Worm (Caenorhabditis elegans): ENCODE results near the gene F54H12.8.

The F54H12.8 gene

DNA sequence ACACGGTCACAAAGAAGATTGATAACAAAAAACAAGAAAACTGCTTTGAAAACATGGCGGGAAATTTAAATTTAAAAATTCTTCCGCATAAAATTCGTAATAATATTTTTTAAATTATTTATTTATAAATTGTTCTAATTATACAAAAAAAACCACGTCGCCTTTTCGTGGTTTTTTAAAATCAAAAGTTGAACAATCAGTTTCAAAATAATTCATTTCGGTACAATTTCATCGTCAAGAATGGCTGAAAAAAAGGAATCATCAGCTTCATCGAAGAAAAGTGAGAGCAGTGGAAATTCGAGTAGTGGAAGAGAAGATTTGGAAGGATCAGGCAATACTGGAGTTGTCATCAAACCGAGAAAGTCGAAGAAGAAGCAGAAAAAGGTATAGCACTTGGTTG, at the start of gene F54H12.8, which contains the start of gene F54H12.7:
Gene F54H12.8 (minus strand): TSS at position 101 of the 400 bp plus-strand sequence.
Gene F54H12.7 (plus strand): TSS at position 229 of the 400 bp plus-strand sequence.
- no peak for TF ChIP-seq aly-1 (tag; optimal IDR thresholded peaks at IDR 0.05)
- TF ChIP-seq F13C5.2 (tag; optimal IDR thresholded peaks at IDR 0.05) = no peak
- TF ChIP-seq tbx-11 (GFP tag; IDR thresholded peaks at IDR 0.05) = no peak
- TF ChIP-seq flt-1 (GFP tag; IDR thresholded peaks at IDR 0.05) = no peak
- no peak for TF ChIP-seq sea-1 (GFP tag; conservative IDR thresholded peaks at IDR 0.05)
- no peak for TF ChIP-seq pes-1 (GFP tag; IDR thresholded peaks at IDR 0.05)
- TF ChIP-seq tra-4 (tag; optimal IDR thresholded peaks at IDR 0.05) = no peak
- no peak for TF ChIP-seq scrt-1 (GFP tag; IDR thresholded peaks at IDR 0.05)
- TF ChIP-seq ceh-36 (tag; optimal IDR thresholded peaks at IDR 0.05) = no peak
- TF ChIP-seq hmg-4 (GFP tag; optimal IDR thresholded peaks at IDR 0.05) = no peak
- TF ChIP-seq hnd-1 (tag; optimal IDR thresholded peaks at IDR 0.05) = no peak
- no peak for TF ChIP-seq ets-7 (tag; optimal IDR thresholded peaks at IDR 0.05)
- no peak for TF ChIP-seq B0310.2 (tag; optimal IDR thresholded peaks at IDR 0.05)

DNA sequence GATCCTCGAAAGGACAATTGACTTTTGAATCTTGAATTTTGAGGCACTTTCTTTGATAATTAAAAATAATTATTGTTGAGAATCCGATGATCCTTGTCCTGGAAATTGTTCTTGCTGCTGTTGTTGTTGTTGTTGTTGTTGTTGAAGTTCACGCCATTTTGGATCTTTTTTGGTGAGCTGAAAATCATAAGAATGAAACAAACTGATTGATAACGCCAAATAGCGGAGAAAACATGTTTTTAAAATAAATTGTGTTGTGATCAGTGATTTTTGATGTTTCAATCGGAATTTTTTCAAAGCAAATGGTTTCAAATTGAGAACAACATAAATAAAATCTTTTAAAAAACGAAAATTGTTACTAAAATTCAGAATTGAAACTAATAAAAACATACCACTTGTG, 48.0 kb upstream of the F54H12.8 start:
- TF ChIP-seq sea-1 (GFP tag; conservative IDR thresholded peaks at IDR 0.05) (no peak), tbx-37 (GFP tag; conservative IDR thresholded peaks at IDR 0.05) (no peak), scrt-1 (GFP tag; IDR thresholded peaks at IDR 0.05) (no peak), aly-1 (tag; optimal IDR thresholded peaks at IDR 0.05) (no peak), F13C5.2 (tag; optimal IDR thresholded peaks at IDR 0.05) (no peak), hmbx-1 (tag; optimal IDR thresholded peaks at IDR 0.05) (no peak), pes-1 (GFP tag; IDR thresholded peaks at IDR 0.05) (no peak), ceh-36 (tag; optimal IDR thresholded peaks at IDR 0.05) (no peak), ceh-13 (GFP tag; optimal IDR thresholded peaks at IDR 0.05) (no peak), B0310.2 (tag; optimal IDR thresholded peaks at IDR 0.05) (no peak), ets-7 (tag; optimal IDR thresholded peaks at IDR 0.05) (no peak)

DNA sequence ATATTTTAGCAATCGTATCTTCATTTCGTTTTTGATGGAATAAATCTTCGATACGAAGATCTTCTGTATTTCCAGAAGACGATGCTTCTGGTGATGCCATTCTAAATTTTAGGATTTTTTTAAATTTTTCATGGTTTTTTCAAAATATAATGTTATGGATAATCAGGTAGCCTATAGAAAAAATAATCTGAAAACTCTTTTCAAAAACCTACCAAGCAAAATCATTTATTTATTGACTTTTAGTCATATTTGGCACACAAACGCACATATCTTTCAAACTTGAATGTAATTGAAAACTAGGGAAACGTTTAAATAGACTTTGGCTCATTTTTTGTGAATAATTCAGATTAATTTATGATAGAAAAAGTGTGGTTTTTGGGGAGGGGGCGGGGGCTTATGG, 47.4 kb upstream of the F54H12.8 start, which contains the start of gene F44B9.5:
Gene F44B9.5 (minus strand): TSS at position 101 of the 400 bp plus-strand sequence.
- TF ChIP-seq hnd-1 (tag; optimal IDR thresholded peaks at IDR 0.05) = no peak
- TF ChIP-seq flt-1 (GFP tag; IDR thresholded peaks at IDR 0.05) = no peak
- no peak for TF ChIP-seq ceh-36 (tag; optimal IDR thresholded peaks at IDR 0.05)
- TF ChIP-seq scrt-1 (GFP tag; IDR thresholded peaks at IDR 0.05) = no peak
- TF ChIP-seq B0310.2 (tag; optimal IDR thresholded peaks at IDR 0.05) = no peak
- no peak for TF ChIP-seq ama-1 (optimal IDR thresholded peaks at IDR 0.05)
- TF ChIP-seq hmg-4 (GFP tag; optimal IDR thresholded peaks at IDR 0.05) = no peak
- TF ChIP-seq tbx-11 (GFP tag; IDR thresholded peaks at IDR 0.05) = no peak
- TF ChIP-seq ceh-13 (GFP tag; optimal IDR thresholded peaks at IDR 0.05) = no peak
- no peak for TF ChIP-seq F13C5.2 (tag; optimal IDR thresholded peaks at IDR 0.05)
- no peak for TF ChIP-seq sea-1 (GFP tag; conservative IDR thresholded peaks at IDR 0.05)
- TF ChIP-seq tra-4 (tag; optimal IDR thresholded peaks at IDR 0.05) = no peak
- no peak for TF ChIP-seq hmbx-1 (tag; optimal IDR thresholded peaks at IDR 0.05)
- TF ChIP-seq tbx-37 (GFP tag; conservative IDR thresholded peaks at IDR 0.05) = no peak

DNA sequence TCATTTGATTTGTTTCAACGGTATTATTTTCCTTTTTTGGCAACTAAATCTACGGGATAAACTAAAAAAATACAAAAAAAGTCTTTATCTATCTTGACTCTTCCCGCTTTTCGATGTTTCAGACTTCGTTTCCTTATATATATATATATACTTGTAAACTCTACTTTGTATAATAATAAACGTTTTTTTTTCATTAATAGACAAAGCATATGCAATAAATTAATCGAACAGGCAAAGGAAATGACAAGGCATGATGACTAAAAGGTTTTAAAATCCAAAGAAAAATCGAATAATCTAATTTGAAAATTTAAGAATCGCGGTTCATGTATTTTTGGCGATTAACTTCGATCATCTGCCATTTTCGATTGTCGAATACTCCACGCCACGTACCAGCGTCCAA, 44.6 kb upstream of the F54H12.8 start:
- no peak for TF ChIP-seq hnd-1 (tag; optimal IDR thresholded peaks at IDR 0.05)
- no peak for TF ChIP-seq hmg-4 (GFP tag; optimal IDR thresholded peaks at IDR 0.05)
- no peak for TF ChIP-seq hmbx-1 (tag; optimal IDR thresholded peaks at IDR 0.05)

DNA sequence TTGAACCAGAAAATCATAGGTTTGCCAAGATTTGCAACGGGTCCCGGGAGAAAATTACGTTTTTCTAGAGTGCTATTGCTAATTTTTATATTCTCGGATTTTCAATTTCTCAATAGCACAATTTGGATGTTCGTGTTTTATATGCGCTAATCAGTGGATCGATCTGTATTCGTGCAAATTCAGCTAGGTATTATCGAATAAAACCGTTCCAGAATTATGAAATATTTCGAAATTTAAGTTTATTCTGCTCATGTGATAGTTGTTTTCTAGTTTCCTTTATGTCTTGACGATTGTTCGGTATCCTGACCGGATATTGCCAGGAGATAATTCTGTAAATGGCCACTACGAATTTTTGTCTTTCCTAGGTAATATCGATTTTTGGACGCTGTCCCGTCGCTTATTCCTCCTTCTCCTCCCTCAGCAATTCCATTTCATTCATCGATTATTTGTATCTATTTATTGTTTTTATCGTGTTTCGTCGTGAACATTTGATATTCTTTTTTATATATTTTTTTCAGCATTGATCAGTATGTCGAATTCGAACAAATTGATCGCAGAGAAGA, 41.3 kb upstream of the F54H12.8 start, which contains the start of gene cit-1.2:
Gene cit-1.2 (plus strand): TSS at position 513 of the 563 bp plus-strand sequence.
- TF ChIP-seq F13C5.2 (tag; optimal IDR thresholded peaks at IDR 0.05) (no peak), ets-7 (tag; optimal IDR thresholded peaks at IDR 0.05) (no peak), ceh-36 (tag; optimal IDR thresholded peaks at IDR 0.05) (no peak), pes-1 (GFP tag; IDR thresholded peaks at IDR 0.05) (no peak), hmg-4 (GFP tag; optimal IDR thresholded peaks at IDR 0.05) (no peak)

DNA sequence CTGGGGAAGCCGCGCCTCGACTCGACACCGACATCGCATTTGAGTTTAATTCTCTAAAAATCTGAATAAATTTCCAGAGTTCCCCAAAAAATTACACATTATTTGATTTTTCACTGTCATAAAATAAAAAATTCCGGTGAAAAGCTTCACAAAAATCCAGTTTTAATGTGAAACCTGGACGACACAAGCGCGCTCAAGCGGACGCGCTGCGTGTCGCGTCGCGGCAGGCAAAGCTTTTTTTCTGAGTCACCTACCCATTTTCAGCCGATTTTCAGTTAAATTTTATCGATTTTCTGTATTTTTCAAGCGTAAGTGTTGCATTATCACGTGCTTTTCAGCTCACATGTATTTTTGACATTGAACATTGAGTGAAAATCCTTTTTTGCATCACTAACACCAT, 40.7 kb upstream of the F54H12.8 start, which contains the start of gene cit-1.1:
Gene cit-1.1 (minus strand): TSS at position 53 of the 400 bp plus-strand sequence.
- TF ChIP-seq sea-1 (GFP tag; conservative IDR thresholded peaks at IDR 0.05) (no peak), B0310.2 (tag; optimal IDR thresholded peaks at IDR 0.05) (no peak)

DNA sequence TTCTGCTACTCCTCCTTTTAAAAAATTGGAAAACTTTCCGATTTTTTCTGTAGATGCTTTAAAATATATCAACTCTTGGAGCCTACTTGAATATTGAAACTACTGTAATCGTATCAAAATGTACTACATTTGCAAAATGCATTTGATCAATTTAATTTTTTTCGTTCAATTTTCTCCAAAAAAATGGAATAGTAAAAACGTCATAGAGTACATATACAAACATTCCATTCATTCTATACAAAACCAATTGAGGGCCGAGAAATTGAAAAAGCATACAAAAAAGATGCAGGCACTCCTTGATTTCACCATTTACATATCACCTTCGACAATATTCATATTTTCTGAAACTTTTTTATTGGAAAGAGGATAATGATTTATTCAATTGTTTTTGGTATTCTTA, 35.1 kb upstream of the F54H12.8 start, which contains the start of gene C06G4.6:
Gene C06G4.6 (plus strand): TSS at position 301 of the 400 bp plus-strand sequence.
- TF ChIP-seq ets-7 (tag; optimal IDR thresholded peaks at IDR 0.05) = no peak
- no peak for TF ChIP-seq scrt-1 (GFP tag; IDR thresholded peaks at IDR 0.05)
- no peak for TF ChIP-seq B0310.2 (tag; optimal IDR thresholded peaks at IDR 0.05)
- TF ChIP-seq hmbx-1 (tag; optimal IDR thresholded peaks at IDR 0.05) = no peak
- TF ChIP-seq ceh-13 (GFP tag; optimal IDR thresholded peaks at IDR 0.05) = no peak
- TF ChIP-seq pes-1 (GFP tag; IDR thresholded peaks at IDR 0.05) = no peak
- no peak for TF ChIP-seq hnd-1 (tag; optimal IDR thresholded peaks at IDR 0.05)
- no peak for TF ChIP-seq flt-1 (GFP tag; IDR thresholded peaks at IDR 0.05)

DNA sequence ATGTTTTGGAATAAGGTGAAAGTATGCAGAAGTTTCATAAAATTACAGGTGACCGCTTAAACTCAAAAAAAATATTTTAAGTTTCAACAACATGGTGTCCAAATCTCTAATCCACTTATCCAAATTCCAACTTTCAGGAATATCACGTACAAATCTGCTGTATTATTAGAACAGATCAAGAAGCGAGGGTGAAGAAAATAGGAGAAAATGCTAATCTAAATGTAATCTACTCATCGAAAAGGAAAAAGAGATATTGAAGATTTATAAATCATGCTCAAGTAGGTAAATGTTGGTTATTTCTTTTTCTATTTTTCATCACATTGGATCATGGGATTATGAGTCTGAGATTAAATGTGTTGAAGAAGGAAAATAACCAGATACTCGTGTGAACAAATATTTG, 32.5 kb upstream of the F54H12.8 start:
- no peak for TF ChIP-seq tra-4 (tag; optimal IDR thresholded peaks at IDR 0.05)
- TF ChIP-seq ceh-13 (GFP tag; optimal IDR thresholded peaks at IDR 0.05) = no peak
- TF ChIP-seq B0310.2 (tag; optimal IDR thresholded peaks at IDR 0.05) = no peak
- no peak for TF ChIP-seq hnd-1 (tag; optimal IDR thresholded peaks at IDR 0.05)
- no peak for TF ChIP-seq flt-1 (GFP tag; IDR thresholded peaks at IDR 0.05)
- no peak for TF ChIP-seq ets-7 (tag; optimal IDR thresholded peaks at IDR 0.05)
- TF ChIP-seq aly-1 (tag; optimal IDR thresholded peaks at IDR 0.05) = no peak
- TF ChIP-seq tbx-11 (GFP tag; IDR thresholded peaks at IDR 0.05) = no peak
- no peak for TF ChIP-seq tbx-37 (GFP tag; conservative IDR thresholded peaks at IDR 0.05)
- no peak for TF ChIP-seq F13C5.2 (tag; optimal IDR thresholded peaks at IDR 0.05)
- no peak for TF ChIP-seq hmg-4 (GFP tag; optimal IDR thresholded peaks at IDR 0.05)
- no peak for TF ChIP-seq ama-1 (optimal IDR thresholded peaks at IDR 0.05)
- TF ChIP-seq scrt-1 (GFP tag; IDR thresholded peaks at IDR 0.05) = no peak
- no peak for TF ChIP-seq sea-1 (GFP tag; conservative IDR thresholded peaks at IDR 0.05)
- TF ChIP-seq ceh-36 (tag; optimal IDR thresholded peaks at IDR 0.05) = no peak
- TF ChIP-seq pes-1 (GFP tag; IDR thresholded peaks at IDR 0.05) = no peak
- no peak for TF ChIP-seq hmbx-1 (tag; optimal IDR thresholded peaks at IDR 0.05)

Measured in whole organism, early embryonic.